Fruit fly (Drosophila melanogaster) whole organism, prepupa: ENCODE results near the gene Trmt61.

Experiments used
- Blimp-1 ChIP-seq: fragments of 200-800 bp; sonication (Bioruptor generic); optimal IDR thresholded peaks from 3 replicates; lab custom pipeline; 2017; ENCODE audit warnings: missing biosample characterization, missing genetic modification characterization, mild to moderate bottlenecking, moderate library complexity, missing genetic modification reagents
- CG10631 ChIP-seq: fragments of 200-800 bp; sonication (Bioruptor generic); optimal IDR thresholded peaks from 2 replicates; lab custom pipeline; 2016; ENCODE audit warnings: missing biosample characterization, missing genetic modification characterization
- CG10669 ChIP-seq: fragments of 200-800 bp; sonication (Bioruptor generic); optimal IDR thresholded peaks from 3 replicates; lab custom pipeline; 2018; ENCODE audit warnings: missing biosample characterization, mild to moderate bottlenecking, missing genetic modification characterization, moderate library complexity
- CG11902 ChIP-seq: fragments of 200-800 bp; sonication (Bioruptor generic); optimal IDR thresholded peaks from 3 replicates; lab custom pipeline; 2016; ENCODE audit warnings: missing biosample characterization, missing genetic modification characterization
- CG15336 ChIP-seq: fragments of 200-800 bp; sonication (Bioruptor generic); IDR thresholded peaks from 2 replicates; pipeline ENCODE4 v1.3.6; 2022; ENCODE audit warnings: missing biosample characterization, missing genetic modification characterization
- CG1621 ChIP-seq: fragments of 200-800 bp; sonication (Bioruptor generic); optimal IDR thresholded peaks from 3 replicates; lab custom pipeline; 2018; ENCODE audit warnings: missing biosample characterization, mild to moderate bottlenecking, missing genetic modification characterization
- CG31627 ChIP-seq: fragments of 200-800 bp; sonication (Bioruptor generic); optimal IDR thresholded peaks from 3 replicates; lab custom pipeline; 2016; ENCODE audit warnings: missing biosample characterization, missing genetic modification characterization
- CG34406 ChIP-seq: fragments of 200-800 bp; sonication (Bioruptor generic); optimal IDR thresholded peaks from 3 replicates; lab custom pipeline; 2016; ENCODE audit warnings: missing biosample characterization, missing genetic modification characterization
- CG4318 ChIP-seq: fragments of 200-800 bp; sonication (Bioruptor generic); optimal IDR thresholded peaks from 3 replicates; lab custom pipeline; 2017; ENCODE audit warnings: missing biosample characterization, mild to moderate bottlenecking, missing genetic modification characterization
- CG6163 ChIP-seq: fragments of 200-800 bp; sonication (Bioruptor generic); IDR thresholded peaks from 3 replicates; pipeline ENCODE4 v1.3.6; 2022; ENCODE audit warnings: missing biosample characterization, missing genetic modification characterization
- CG6276 ChIP-seq: fragments of 200-800 bp; sonication (Bioruptor generic); optimal IDR thresholded peaks from 2 replicates; lab custom pipeline; 2017; ENCODE audit warnings: missing biosample characterization, mild to moderate bottlenecking, missing genetic modification characterization
- CG6792 ChIP-seq: fragments of 200-800 bp; sonication (Bioruptor generic); optimal IDR thresholded peaks from 3 replicates; lab custom pipeline; 2016; ENCODE audit warnings: missing biosample characterization, missing genetic modification characterization
- CG7368 ChIP-seq: fragments of 200-800 bp; sonication (Bioruptor generic); optimal IDR thresholded peaks from 3 replicates; lab custom pipeline; 2016; ENCODE audit warnings: missing biosample characterization, missing genetic modification characterization
- CG8319 ChIP-seq: fragments of 200-800 bp; sonication (Bioruptor generic); optimal IDR thresholded peaks from 3 replicates; lab custom pipeline; 2016; ENCODE audit warnings: missing biosample characterization, missing genetic modification characterization
- CG9139 ChIP-seq: fragments of 200-800 bp; sonication (Bioruptor generic); optimal IDR thresholded peaks from 3 replicates; lab custom pipeline; 2017; ENCODE audit warnings: missing biosample characterization, mild to moderate bottlenecking, missing genetic modification characterization
- Eip78C ChIP-seq: fragments of 200-800 bp; sonication (Bioruptor generic); peaks from one replicate; lab custom pipeline; 2016; ENCODE audit warnings: missing biosample characterization, missing genetic modification characterization
- Ets21C ChIP-seq: fragments of 200-800 bp; sonication (Bioruptor generic); optimal IDR thresholded peaks from 3 replicates; lab custom pipeline; 2016; ENCODE audit warnings: missing biosample characterization, missing genetic modification characterization
- Ets96B ChIP-seq: fragments of 200-800 bp; optimal IDR thresholded peaks from 2 replicates; lab custom pipeline; 2019; ENCODE audit warnings: missing biosample characterization, mild to moderate bottlenecking, missing genetic modification characterization, moderate library complexity
- Hr39 ChIP-seq: fragments of 200-800 bp; sonication (Bioruptor generic); optimal IDR thresholded peaks from 2 replicates; lab custom pipeline; 2016; ENCODE audit warnings: missing biosample characterization, missing genetic modification characterization
- Hr4 ChIP-seq: fragments of 200-800 bp; sonication (Bioruptor generic); optimal IDR thresholded peaks from 3 replicates; lab custom pipeline; 2016; ENCODE audit warnings: missing biosample characterization, missing genetic modification characterization
- Met ChIP-seq: fragments of 200-800 bp; sonication (Bioruptor generic); optimal IDR thresholded peaks from 3 replicates; lab custom pipeline; 2016; ENCODE audit warnings: missing biosample characterization, missing genetic modification characterization
- Sox102F ChIP-seq: fragments of 200-800 bp; sonication (Bioruptor generic); optimal IDR thresholded peaks from 2 replicates; lab custom pipeline; 2016; ENCODE audit warnings: missing biosample characterization, mild to moderate bottlenecking, missing genetic modification characterization
- Sox14 ChIP-seq: fragments of 200-800 bp; sonication (Bioruptor generic); optimal IDR thresholded peaks from 3 replicates; lab custom pipeline; 2016; ENCODE audit warnings: missing biosample characterization, missing genetic modification characterization
- achi ChIP-seq: fragments of 200-800 bp; sonication (Bioruptor generic); optimal IDR thresholded peaks from 3 replicates; lab custom pipeline; 2016; ENCODE audit warnings: missing biosample characterization, missing genetic modification characterization
- acj6 ChIP-seq: fragments of 200-800 bp; sonication (Bioruptor generic); optimal IDR thresholded peaks from 3 replicates; lab custom pipeline; 2016; ENCODE audit warnings: missing biosample characterization, missing genetic modification characterization
- cyc ChIP-seq: fragments of 200-800 bp; sonication (Bioruptor generic); optimal IDR thresholded peaks from 3 replicates; lab custom pipeline; 2016; ENCODE audit warnings: missing biosample characterization, missing genetic modification characterization
- eg ChIP-seq: fragments of 200-800 bp; sonication (Bioruptor generic); IDR thresholded peaks from 3 replicates; pipeline ENCODE4 v1.3.6; 2022; ENCODE audit warnings: missing biosample characterization, missing genetic modification characterization
- esn ChIP-seq: fragments of 200-800 bp; sonication (Bioruptor generic); optimal IDR thresholded peaks from 2 replicates; lab custom pipeline; 2016; ENCODE audit warnings: missing biosample characterization, mild to moderate bottlenecking, missing genetic modification characterization, moderate library complexity
- fd59A ChIP-seq: fragments of 200-800 bp; sonication (Bioruptor generic); optimal IDR thresholded peaks from 2 replicates; lab custom pipeline; 2017; ENCODE audit warnings: missing biosample characterization, mild to moderate bottlenecking, missing genetic modification characterization, missing genetic modification reagents
- fkh ChIP-seq: fragments of 200-800 bp; sonication (Bioruptor generic); optimal IDR thresholded peaks from 3 replicates; lab custom pipeline; 2017; ENCODE audit warnings: missing biosample characterization, mild to moderate bottlenecking, missing genetic modification characterization, moderate library complexity
- salr ChIP-seq, 2 experiments: fragments of 200-800 bp; sonication (Bioruptor generic); optimal IDR thresholded peaks; 3 replicates each; lab custom pipeline; 2016 to 2018; ENCODE audit warnings: missing biosample characterization in 2 of 2, missing genetic modification characterization in 2 of 2, mild to moderate bottlenecking in 1 of 2
- spab ChIP-seq: fragments of 200-800 bp; sonication (Bioruptor generic); optimal IDR thresholded peaks from 2 replicates; lab custom pipeline; 2017; ENCODE audit warnings: missing biosample characterization, mild to moderate bottlenecking, missing genetic modification characterization, missing genetic modification reagents
- svp ChIP-seq: fragments of 200-800 bp; sonication (Bioruptor generic); peaks from one replicate; lab custom pipeline; 2016; ENCODE audit warnings: missing biosample characterization, missing genetic modification characterization
- vri ChIP-seq: fragments of 200-800 bp; sonication (Bioruptor generic); optimal IDR thresholded peaks from 3 replicates; lab custom pipeline; 2016; ENCODE audit warnings: missing biosample characterization, mild to moderate bottlenecking, missing genetic modification characterization

Trmt61 gene

DNA sequence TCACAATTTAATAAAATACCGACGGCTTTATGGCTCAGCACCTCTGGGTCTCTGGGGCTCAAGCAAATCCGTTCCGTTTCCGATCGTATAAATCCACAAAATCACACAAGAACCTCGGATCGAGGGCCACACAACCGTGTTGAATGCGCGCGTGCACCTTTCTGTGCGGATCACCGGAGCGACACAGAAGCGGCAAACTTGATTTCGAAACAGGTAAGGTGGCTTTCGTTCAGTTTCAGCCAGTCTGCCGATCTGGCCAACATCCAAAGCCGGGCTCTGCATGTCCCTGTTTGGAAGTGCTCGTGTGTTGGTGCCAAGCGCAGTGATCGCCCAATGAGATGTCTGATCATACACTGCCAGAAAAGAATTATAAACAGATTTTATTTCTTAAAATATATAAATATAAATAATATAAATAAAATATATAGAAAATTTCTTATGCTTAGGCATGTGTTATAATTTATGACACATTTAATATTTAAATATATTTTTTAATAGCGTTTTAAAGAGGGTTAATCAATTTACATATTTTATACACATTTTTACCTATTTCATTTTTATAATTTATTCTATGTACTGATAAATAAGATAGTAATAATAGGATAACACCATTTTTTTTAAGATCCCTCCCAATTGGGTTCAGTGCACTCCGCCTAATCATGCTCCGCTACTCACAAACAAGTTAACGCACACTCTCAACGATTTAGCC lies 39.4 kb downstream of the Trmt61 start, which contains the start of gene dysf (continued):
- peak; percentile 69 for TF ChIP-seq Blimp-1 (GFP tag; lab: Kevin White, UChicago)
- peak; percentile 50 for TF ChIP-seq cyc (GFP tag; lab: Kevin White, UChicago)
- peak; percentile 83 for TF ChIP-seq CG10631 (GFP tag; lab: Kevin White, UChicago)
- TF ChIP-seq CG9139 (GFP tag; lab: Kevin White, UChicago), result peak; percentile 55
- TF ChIP-seq esn (GFP tag; lab: Kevin White, UChicago), result peak; percentile 72
- peak; percentile 31 for TF ChIP-seq CG1621 (tag; lab: Kevin White, UChicago)
- peak; percentile 78 for TF ChIP-seq achi (GFP tag; lab: Kevin White, UChicago)
- peak; percentile 76 for TF ChIP-seq acj6 (GFP tag; lab: Kevin White, UChicago)
- TF ChIP-seq CG11902 (GFP tag; lab: Kevin White, UChicago), result peak; percentile 44
- peak; percentile 70 for TF ChIP-seq CG6792
- peak; percentile 81 for TF ChIP-seq CG34406 (GFP tag; lab: Kevin White, UChicago)
- TF ChIP-seq Ets96B (tag; lab: Kevin White, UChicago), result peak; percentile 85
- peak in 1 of 2 experiments; percentile 77 for TF ChIP-seq salr (GFP tag; optimal IDR thresholded peaks at IDR 0.05; lab: Kevin White, UChicago)
- peak; percentile 84 for TF ChIP-seq Eip78C (GFP tag; lab: Kevin White, UChicago)
- TF ChIP-seq CG4318 (GFP tag; lab: Kevin White, UChicago), result peak; percentile 77
- TF ChIP-seq CG6276 (GFP tag; lab: Kevin White, UChicago), result peak; percentile 71
- TF ChIP-seq Met (GFP tag; lab: Kevin White, UChicago), result peak; percentile 52
- TF ChIP-seq Hr39 (GFP tag; lab: Kevin White, UChicago), result peak; percentile 27
- TF ChIP-seq Sox102F, result peak; percentile 27
- TF ChIP-seq spab (GFP tag; lab: Kevin White, UChicago), result peak; percentile 75
- TF ChIP-seq Ets21C (GFP tag; lab: Kevin White, UChicago), result no peak
- TF ChIP-seq fkh (GFP tag; lab: Kevin White, UChicago), result no peak
- TF ChIP-seq CG7368 (GFP tag; lab: Kevin White, UChicago), result peak; percentile 48
- peak; percentile 18; the same call in 1 of the 3 replicates for TF ChIP-seq CG6163 (GFP tag; lab: Robert Waterston, UW)
- TF ChIP-seq CG31627, result peak; percentile 11
- TF ChIP-seq CG10669 (GFP tag; lab: Kevin White, UChicago), result peak; percentile 54
- peak; percentile 57 for TF ChIP-seq CG8319
- peak; percentile 69 for TF ChIP-seq svp (GFP tag; lab: Kevin White, UChicago)

DNA sequence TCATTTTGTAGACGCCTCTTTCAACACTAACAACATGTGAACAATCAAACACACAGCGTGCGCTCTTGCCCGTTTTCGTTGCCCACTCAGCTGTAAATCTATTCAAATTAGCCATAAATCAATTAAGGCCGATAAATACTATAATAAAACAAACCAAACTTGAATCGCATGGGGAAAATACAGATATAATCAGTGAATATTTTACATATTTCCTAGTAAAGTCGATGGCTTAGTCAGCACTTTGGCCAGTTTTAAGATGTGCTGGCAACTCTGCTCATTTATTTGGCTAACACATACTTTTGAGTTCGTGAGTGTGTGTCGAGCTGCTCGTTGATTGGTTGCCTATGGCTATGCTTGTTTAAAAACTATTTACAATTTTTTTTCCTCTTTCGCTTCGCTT lies 39.9 kb downstream of the Trmt61 start:
- peak; percentile 10 for TF ChIP-seq Met (GFP tag; lab: Kevin White, UChicago)
- peak; percentile 10; the same call in 1 of the 3 replicates for TF ChIP-seq eg (GFP tag; lab: Robert Waterston, UW)
- TF ChIP-seq fkh (GFP tag; lab: Kevin White, UChicago), result peak; percentile 85
- 0 out of 3 replicates have a peak, but pooled peaks have one; percentile 29 for TF ChIP-seq CG6163 (GFP tag; lab: Robert Waterston, UW)
- no peak for TF ChIP-seq fd59A (GFP tag; lab: Kevin White, UChicago)
- no peak for TF ChIP-seq salr (GFP tag; optimal IDR thresholded peaks at IDR 0.05; lab: Kevin White, UChicago)
- TF ChIP-seq CG1621 (tag; lab: Kevin White, UChicago), result no peak
- no peak for TF ChIP-seq CG9139 (GFP tag; lab: Kevin White, UChicago)
- peak; percentile 6 for TF ChIP-seq vri (GFP tag; lab: Kevin White, UChicago)
- TF ChIP-seq Sox14 (GFP tag; lab: Kevin White, UChicago), result peak; percentile 11
- TF ChIP-seq Sox102F, result peak; percentile 21
- peak; percentile 19 for TF ChIP-seq Hr4 (GFP tag; lab: Kevin White, UChicago)
- TF ChIP-seq, all 60 proteins: peak for 8

DNA sequence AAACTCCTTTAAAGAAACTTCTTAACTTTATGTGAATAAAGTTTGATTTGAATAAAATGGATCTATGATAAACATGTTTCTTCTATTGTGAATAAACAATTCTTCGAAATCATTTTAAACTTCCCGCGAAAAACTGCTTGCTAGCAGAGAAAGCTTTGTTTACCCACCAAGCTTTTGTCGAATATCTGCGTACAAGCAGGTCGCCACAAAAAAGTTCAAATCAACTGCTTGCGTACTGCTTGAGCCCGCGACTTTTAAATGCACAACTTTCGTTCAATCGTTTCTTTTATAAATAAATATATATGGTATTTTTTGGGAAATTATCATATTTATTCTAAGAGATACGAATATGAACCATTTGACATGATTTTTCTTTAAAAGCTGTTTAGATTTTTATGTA lies 44.1 kb downstream of the Trmt61 start:
- TF ChIP-seq fkh (GFP tag; lab: Kevin White, UChicago) (peak; percentile 83), CG15336 (GFP tag; lab: Robert Waterston, UW) (no peak)
